Fruit fly (Drosophila melanogaster) whole organism, embryonic: ENCODE measurements around the gene Vps13D.

Experiments
- CG10147 ChIP-seq: fragments of 200-800 bp; sonication (Bioruptor generic); optimal IDR thresholded peaks from 2 replicates; lab custom pipeline; 2019; ENCODE audit warnings: missing biosample characterization, mild to moderate bottlenecking, missing genetic modification characterization, moderate library complexity
- CG11723 ChIP-seq: fragments of 200-800 bp; sonication (Bioruptor generic); optimal IDR thresholded peaks from 2 replicates; lab custom pipeline; 2017; ENCODE audit warnings: missing biosample characterization, mild to moderate bottlenecking, missing genetic modification characterization
- CG12299 ChIP-seq: fragments of 200-800 bp; sonication (Bioruptor generic); optimal IDR thresholded peaks from 2 replicates; lab custom pipeline; 2018; ENCODE audit warnings: missing biosample characterization, mild to moderate bottlenecking, missing genetic modification characterization
- CG13287 ChIP-seq: fragments of 200-800 bp; sonication (Bioruptor generic); IDR thresholded peaks from 2 replicates; pipeline ENCODE4 v1.3.6; 2022; ENCODE audit warnings: missing biosample characterization, missing genetic modification characterization; ENCODE audit not compliant: partially characterized antibody
- CG14965 ChIP-seq: fragments of 200-800 bp; sonication (Bioruptor generic); optimal IDR thresholded peaks from 2 replicates; lab custom pipeline; 2016; ENCODE audit warnings: missing biosample characterization, missing genetic modification characterization, borderline replicate concordance
- CG15514 ChIP-seq: fragments of 200-800 bp; sonication (Bioruptor generic); optimal IDR thresholded peaks from 3 replicates; lab custom pipeline; 2017; ENCODE audit warnings: missing biosample characterization, missing genetic modification characterization, mild to moderate bottlenecking, moderate library complexity, missing genetic modification reagents
- CG15696 ChIP-seq: fragments of 200-800 bp; sonication (Bioruptor generic); optimal IDR thresholded peaks from 2 replicates; lab custom pipeline; 2019; ENCODE audit warnings: missing biosample characterization, mild to moderate bottlenecking, missing genetic modification characterization, moderate library complexity
- CG1603 ChIP-seq: fragments of 200-800 bp; sonication (Bioruptor generic); optimal IDR thresholded peaks from 2 replicates; lab custom pipeline; 2019; ENCODE audit warnings: missing biosample characterization, mild to moderate bottlenecking, missing genetic modification characterization, moderate library complexity
- CG16813 ChIP-seq: fragments of 200-800 bp; sonication (Bioruptor generic); IDR thresholded peaks from 3 replicates; pipeline ENCODE4 v1.3.6; 2022; ENCODE audit warnings: missing biosample characterization, missing genetic modification characterization; ENCODE audit not compliant: partially characterized antibody
- CG18599 ChIP-seq: fragments of 200-800 bp; sonication (Bioruptor generic); optimal IDR thresholded peaks from 3 replicates; lab custom pipeline; 2017; ENCODE audit warnings: missing biosample characterization, missing genetic modification characterization, mild to moderate bottlenecking, moderate library complexity, missing genetic modification reagents
- CG2120 ChIP-seq: fragments of 200-800 bp; sonication (Bioruptor generic); optimal IDR thresholded peaks from 3 replicates; lab custom pipeline; 2016; ENCODE audit warnings: missing biosample characterization, missing genetic modification characterization
- CG2712 ChIP-seq: fragments of 200-800 bp; optimal IDR thresholded peaks from 3 replicates; lab custom pipeline; 2019; ENCODE audit warnings: missing biosample characterization, mild to moderate bottlenecking, missing genetic modification characterization, moderate library complexity
- CG30020 ChIP-seq: fragments of 200-800 bp; optimal IDR thresholded peaks from 2 replicates; lab custom pipeline; 2019; ENCODE audit warnings: missing biosample characterization, mild to moderate bottlenecking, missing genetic modification characterization, moderate library complexity
- CG30403 ChIP-seq: fragments of 200-800 bp; sonication (Bioruptor generic); optimal IDR thresholded peaks from 3 replicates; lab custom pipeline; 2016; ENCODE audit warnings: missing biosample characterization, missing genetic modification characterization
- CG34376 ChIP-seq: fragments of 200-800 bp; sonication (Bioruptor generic); optimal IDR thresholded peaks from 2 replicates; lab custom pipeline; 2018; ENCODE audit warnings: missing biosample characterization, mild to moderate bottlenecking, missing genetic modification characterization
- CG3995 ChIP-seq: fragments of 200-800 bp; sonication (Bioruptor generic); optimal IDR thresholded peaks from 3 replicates; lab custom pipeline; 2016; ENCODE audit warnings: missing biosample characterization, missing genetic modification characterization
- CG4617 ChIP-seq: fragments of 200-800 bp; sonication (Bioruptor generic); optimal IDR thresholded peaks from 3 replicates; lab custom pipeline; 2016; ENCODE audit warnings: missing biosample characterization, missing genetic modification characterization, borderline replicate concordance
- CG4820 ChIP-seq: fragments of 200-800 bp; sonication (Bioruptor generic); optimal IDR thresholded peaks from 3 replicates; lab custom pipeline; 2016; ENCODE audit warnings: missing biosample characterization, missing genetic modification characterization
- CG5180 ChIP-seq: fragments of 200-800 bp; sonication (Bioruptor generic); optimal IDR thresholded peaks from 3 replicates; lab custom pipeline; 2017; ENCODE audit warnings: missing biosample characterization, missing genetic modification characterization, mild to moderate bottlenecking, moderate library complexity, missing genetic modification reagents
- CG6683 ChIP-seq: fragments of 200-800 bp; sonication (Bioruptor generic); optimal IDR thresholded peaks from 2 replicates; lab custom pipeline; 2017; ENCODE audit warnings: missing biosample characterization, mild to moderate bottlenecking, missing genetic modification characterization, missing genetic modification reagents
- CG9437 ChIP-seq: fragments of 200-800 bp; sonication (Bioruptor generic); optimal IDR thresholded peaks from 2 replicates; lab custom pipeline; 2018; ENCODE audit warnings: missing biosample characterization, mild to moderate bottlenecking, missing genetic modification characterization
- CG9797 ChIP-seq: fragments of 200-800 bp; sonication (Bioruptor generic); optimal IDR thresholded peaks from 3 replicates; lab custom pipeline; 2018; ENCODE audit warnings: missing biosample characterization, mild to moderate bottlenecking, missing genetic modification characterization
- Dll ChIP-seq: fragments of 200-800 bp; sonication (Bioruptor generic); IDR thresholded peaks from 4 replicates; pipeline ENCODE4 v1.3.6; 2022; ENCODE audit warnings: missing biosample characterization, missing genetic modification characterization; ENCODE audit not compliant: partially characterized antibody
- Doc3 ChIP-seq: fragments of 200-800 bp; sonication (Bioruptor generic); IDR thresholded peaks from 3 replicates; pipeline ENCODE4 v1.3.6; 2022; ENCODE audit warnings: missing biosample characterization, missing genetic modification characterization; ENCODE audit not compliant: partially characterized antibody
- Dp ChIP-seq: fragments of 200-800 bp; sonication (Bioruptor generic); optimal IDR thresholded peaks from 2 replicates; lab custom pipeline; 2018; ENCODE audit warnings: missing biosample characterization, mild to moderate bottlenecking, missing genetic modification characterization, moderate library complexity
- E2f1 ChIP-seq: fragments of 200-800 bp; sonication (Bioruptor generic); IDR thresholded peaks from 2 replicates; pipeline ENCODE4 v1.3.6; 2022; ENCODE audit warnings: missing biosample characterization, missing genetic modification characterization
- Ets97D ChIP-seq: fragments of 200-800 bp; sonication (Bioruptor generic); optimal IDR thresholded peaks from 3 replicates; lab custom pipeline; 2016; ENCODE audit warnings: missing biosample characterization, missing genetic modification characterization
- HmgZ ChIP-seq: fragments of 200-800 bp; sonication (Bioruptor generic); optimal IDR thresholded peaks from 2 replicates; lab custom pipeline; 2018; ENCODE audit warnings: missing biosample characterization, mild to moderate bottlenecking, missing genetic modification characterization
- Hr3 ChIP-seq: fragments of 200-800 bp; sonication (Bioruptor generic); optimal IDR thresholded peaks from 3 replicates; lab custom pipeline; 2016; ENCODE audit warnings: missing biosample characterization, missing genetic modification characterization
- MBD-R2 ChIP-seq: fragments of 200-800 bp; sonication (Bioruptor generic); IDR thresholded peaks from 2 replicates; pipeline ENCODE4 v1.3.6; 2022; ENCODE audit warnings: missing biosample characterization, missing genetic modification characterization
- Opbp ChIP-seq: fragments of 200-800 bp; sonication (Bioruptor generic); IDR thresholded peaks from 3 replicates; pipeline ENCODE4 v1.3.6; 2022; ENCODE audit warnings: missing biosample characterization, missing genetic modification characterization; ENCODE audit not compliant: partially characterized antibody
- YL-1 ChIP-seq: fragments of 200-800 bp; sonication (Bioruptor generic); optimal IDR thresholded peaks from 3 replicates; lab custom pipeline; 2017; ENCODE audit warnings: missing biosample characterization, mild to moderate bottlenecking, missing genetic modification characterization
- bbx ChIP-seq: fragments of 200-800 bp; sonication (Bioruptor generic); IDR thresholded peaks from 2 replicates; pipeline ENCODE4 v1.3.6; 2022; ENCODE audit warnings: missing biosample characterization, missing genetic modification characterization; ENCODE audit not compliant: partially characterized antibody
- dmrt11E ChIP-seq: fragments of 200-800 bp; sonication (Bioruptor generic); optimal IDR thresholded peaks from 3 replicates; lab custom pipeline; 2018; ENCODE audit warnings: missing biosample characterization, mild to moderate bottlenecking, missing genetic modification characterization, moderate library complexity
- hb ChIP-seq: fragments of 200-800 bp; sonication (Bioruptor generic); IDR thresholded peaks from 3 replicates; pipeline ENCODE4 v1.3.6; 2022; ENCODE audit warnings: missing biosample characterization, missing genetic modification characterization; ENCODE audit not compliant: partially characterized antibody
- hbn ChIP-seq: fragments of 200-800 bp; sonication (Bioruptor generic); IDR thresholded peaks from 2 replicates; pipeline ENCODE4 v1.3.6; 2022; ENCODE audit warnings: missing biosample characterization, missing genetic modification characterization; ENCODE audit not compliant: partially characterized antibody
- inv ChIP-seq: fragments of 200-800 bp; sonication (Bioruptor generic); IDR thresholded peaks from 2 replicates; pipeline ENCODE4 v1.3.6; 2022; ENCODE audit warnings: missing biosample characterization, missing genetic modification characterization; ENCODE audit not compliant: partially characterized antibody
- nmo ChIP-seq: fragments of 200-800 bp; sonication (Bioruptor generic); optimal IDR thresholded peaks from 2 replicates; lab custom pipeline; 2018; ENCODE audit warnings: missing biosample characterization, mild to moderate bottlenecking, missing genetic modification characterization, moderate library complexity
- oc ChIP-seq: fragments of 200-800 bp; sonication (Bioruptor generic); optimal IDR thresholded peaks from 2 replicates; lab custom pipeline; 2018; ENCODE audit warnings: missing biosample characterization, mild to moderate bottlenecking, missing genetic modification characterization, moderate library complexity
- row ChIP-seq: fragments of 200-800 bp; sonication (Bioruptor generic); IDR thresholded peaks from 3 replicates; pipeline ENCODE4 v1.3.6; 2022; ENCODE audit warnings: missing biosample characterization, missing genetic modification characterization
- sna ChIP-seq: fragments of 200-800 bp; sonication (Bioruptor generic); IDR thresholded peaks from 2 replicates; pipeline ENCODE4 v1.3.6; 2022; ENCODE audit warnings: missing biosample characterization, missing genetic modification characterization; ENCODE audit not compliant: partially characterized antibody
- sr ChIP-seq: fragments of 200-800 bp; sonication (Bioruptor generic); IDR thresholded peaks from 3 replicates; pipeline ENCODE4 v1.3.6; 2022; ENCODE audit warnings: missing biosample characterization, missing genetic modification characterization
- stwl ChIP-seq: fragments of 200-800 bp; sonication (Bioruptor generic); optimal IDR thresholded peaks from 3 replicates; lab custom pipeline; 2018; ENCODE audit warnings: missing biosample characterization, mild to moderate bottlenecking, missing genetic modification characterization, moderate library complexity
- sug ChIP-seq: fragments of 200-800 bp; optimal IDR thresholded peaks from 2 replicates; lab custom pipeline; 2019; ENCODE audit warnings: missing biosample characterization, mild to moderate bottlenecking, missing genetic modification characterization, moderate library complexity
- trem ChIP-seq: fragments of 200-800 bp; optimal IDR thresholded peaks from 3 replicates; lab custom pipeline; 2019; ENCODE audit warnings: missing biosample characterization, mild to moderate bottlenecking, missing genetic modification characterization, moderate library complexity
- unc-4 ChIP-seq: fragments of 200-800 bp; sonication (Bioruptor generic); IDR thresholded peaks from 2 replicates; pipeline ENCODE4 v1.3.6; 2022; ENCODE audit warnings: missing biosample characterization, missing genetic modification characterization; ENCODE audit not compliant: partially characterized antibody
- vnd ChIP-seq: fragments of 200-800 bp; sonication (Bioruptor generic); IDR thresholded peaks from 3 replicates; pipeline ENCODE4 v1.3.6; 2022; ENCODE audit warnings: missing biosample characterization, missing genetic modification characterization; ENCODE audit not compliant: partially characterized antibody

The Vps13D gene

dm6 chr3L:12734550-12735012 lies 20.3 kb upstream of the Vps13D start, which contains the start of the genes SmD1 and Ptp69D (continued):
- TF ChIP-seq CG15696 (tag; lab: Kevin White, UChicago), result peak; percentile 22
- peak; percentile 73 for TF ChIP-seq Doc3 (GFP tag; lab: Robert Waterston, UW)
- peak; percentile 62 for TF ChIP-seq bbx (GFP tag; lab: Robert Waterston, UW)
- TF ChIP-seq CG34376 (GFP tag; lab: Kevin White, UChicago), result no peak
- TF ChIP-seq CG4820, result peak; percentile 14
- peak; percentile 2 for TF ChIP-seq Ets97D (GFP tag; lab: Kevin White, UChicago)
- peak; percentile 87 for TF ChIP-seq CG16813
- peak; percentile 0 for TF ChIP-seq HmgZ (tag; lab: Kevin White, UChicago)
- peak; percentile 70; the same call in 2 of the 3 replicates for TF ChIP-seq Opbp (GFP tag; lab: Robert Waterston, UW)
- no peak for TF ChIP-seq CG5180 (GFP tag; lab: Kevin White, UChicago)
- TF ChIP-seq hb, result peak; percentile 73
- TF ChIP-seq Dll (GFP tag; lab: Robert Waterston, UW), result peak; percentile 88
- TF ChIP-seq E2f1, result no peak
- no peak for TF ChIP-seq oc (tag; lab: Kevin White, UChicago)
- TF ChIP-seq YL-1 (GFP tag; lab: Kevin White, UChicago), result peak; percentile 24
- TF ChIP-seq sug (tag; lab: Kevin White, UChicago), result peak; percentile 29
- peak; percentile 69 for TF ChIP-seq stwl (tag; lab: Kevin White, UChicago)
- TF ChIP-seq CG30020 (tag; lab: Kevin White, UChicago), result peak; percentile 99
- TF ChIP-seq CG11723 (GFP tag; lab: Kevin White, UChicago), result peak; percentile 47
- TF ChIP-seq CG30403 (GFP tag; lab: Kevin White, UChicago), result peak; percentile 3
- TF ChIP-seq Dp, result peak; percentile 12
- peak; percentile 78 for TF ChIP-seq CG13287 (GFP tag; lab: Robert Waterston, UW)
- TF ChIP-seq CG6683, result no peak
- TF ChIP-seq CG15514 (GFP tag; lab: Kevin White, UChicago), result peak; percentile 65
- TF ChIP-seq vnd (GFP tag; lab: Robert Waterston, UW), result peak; percentile 86
- 0 out of 2 replicates have a peak, but pooled peaks have one; percentile 25 for TF ChIP-seq MBD-R2 (GFP tag; lab: Robert Waterston, UW)
- TF ChIP-seq CG1603 (tag; lab: Kevin White, UChicago), result peak; percentile 99
- TF ChIP-seq inv (GFP tag; lab: Robert Waterston, UW), result peak; percentile 82
- peak; percentile 10 for TF ChIP-seq CG12299
- peak; percentile 29 for TF ChIP-seq Hr3 (GFP tag; lab: Kevin White, UChicago)
- TF ChIP-seq hbn (GFP tag; lab: Robert Waterston, UW), result peak; percentile 59
- TF ChIP-seq CG2712, result peak; percentile 58
- TF ChIP-seq row (GFP tag; lab: Robert Waterston, UW), result peak; percentile 88
- peak; percentile 22 for TF ChIP-seq CG4617 (GFP tag; lab: Kevin White, UChicago)
- TF ChIP-seq trem, result peak; percentile 68
- TF ChIP-seq CG2120 (GFP tag; lab: Kevin White, UChicago), result peak; percentile 15
- TF ChIP-seq nmo, result peak; percentile 68
- TF ChIP-seq CG3995 (GFP tag; lab: Kevin White, UChicago), result peak; percentile 26
- no peak for TF ChIP-seq CG14965 (GFP tag; lab: Kevin White, UChicago)
- TF ChIP-seq CG18599 (GFP tag; lab: Kevin White, UChicago), result no peak
- peak; percentile 81 for TF ChIP-seq sna (GFP tag; lab: Robert Waterston, UW)
- no peak for TF ChIP-seq sr
- peak; percentile 22 for TF ChIP-seq CG10147 (GFP tag; lab: Kevin White, UChicago)
- peak; percentile 10 for TF ChIP-seq dmrt11E (tag; lab: Kevin White, UChicago)
- peak; percentile 17 for TF ChIP-seq CG9437 (GFP tag; lab: Kevin White, UChicago)
- TF ChIP-seq CG9797 (GFP tag; lab: Kevin White, UChicago), result peak; percentile 32
- TF ChIP-seq unc-4 (GFP tag; lab: Robert Waterston, UW), result peak; percentile 77
